Worm (Caenorhabditis elegans): Measurements from ENCODE around the gene Y54G2A.18.

- TF ChIP-seq aly-1 (tag; optimal IDR thresholded peaks at IDR 0.05) (no peak), ama-1 (optimal IDR thresholded peaks at IDR 0.05) (no peak), pes-1 (GFP tag; IDR thresholded peaks at IDR 0.05) (no peak), B0310.2 (tag; optimal IDR thresholded peaks at IDR 0.05) (no peak), tbx-37 (GFP tag; conservative IDR thresholded peaks at IDR 0.05) (no peak), F13C5.2 (tag; optimal IDR thresholded peaks at IDR 0.05) (no peak)
Measured at ce11 chrIV:2892787-2893485, 641 bp upstream of the Y54G2A.18 start.

Data from whole organism, early embryonic.